Fruit fly (Drosophila melanogaster): Measurements from ENCODE around the gene CG13737.

- no peak for TF ChIP-seq CG1620 (GFP tag; optimal IDR thresholded peaks at IDR 0.05)
- no peak for TF ChIP-seq CG11617 (GFP tag; optimal IDR thresholded peaks at IDR 0.05)
- TF ChIP-seq CG7101 (tag; optimal IDR thresholded peaks at IDR 0.05): no peak
- no peak for TF ChIP-seq CG33017 (tag; optimal IDR thresholded peaks at IDR 0.05)
Measured at dm6 chr3L:13845754-13846153, 33.0 kb upstream of the CG13737 start, which contains the start of gene Hml.
